Worm (Caenorhabditis elegans) whole organism, L4 larva: ENCODE measurements around the gene basl-1.

Experiments
- F10B5.3 ChIP-seq: sonication (generic microtip); optimal IDR thresholded peaks from 2 replicates; lab custom pipeline; 2016; ENCODE audit warnings: mild to moderate bottlenecking, missing genetic modification characterization, missing compliant biosample characterization
- T20F7.1 ChIP-seq: fragments of 200-800 bp; sonication (Bioruptor generic); optimal IDR thresholded peaks from 2 replicates; lab custom pipeline; 2018; ENCODE audit warnings: mild to moderate bottlenecking, missing genetic modification characterization, missing compliant biosample characterization
- Y48G9A.11 ChIP-seq: fragments of 200-800 bp; sonication (Bioruptor generic); IDR thresholded peaks from 2 replicates; pipeline ENCODE4 v1.3.6; 2022; ENCODE audit warnings: missing genetic modification reagents, missing genetic modification characterization, missing compliant biosample characterization
- Y5F2A.4 ChIP-seq: fragments of 200-800 bp; sonication (Bioruptor generic); optimal IDR thresholded peaks from 2 replicates; lab custom pipeline; 2018; ENCODE audit warnings: mild to moderate bottlenecking, missing genetic modification characterization, missing compliant biosample characterization
- aha-1 ChIP-seq: fragments of 150-350 bp; peaks from one replicate; lab custom pipeline; 2014; ENCODE audit warnings: missing biosample characterization, missing genetic modification characterization
- aly-2 ChIP-seq: sonication (generic microtip); optimal IDR thresholded peaks from 2 replicates; lab custom pipeline; 2018; ENCODE audit warnings: missing biosample characterization, missing genetic modification characterization
- ama-1 ChIP-seq: fragments of 150-350 bp; optimal IDR thresholded peaks from 2 replicates; lab custom pipeline; 2014; ENCODE audit warnings: inconsistent platforms, mixed read lengths
- attf-4 ChIP-seq: sonication (generic microtip); optimal IDR thresholded peaks from 3 replicates; lab custom pipeline; 2017; ENCODE audit warnings: missing biosample characterization, missing genetic modification characterization
- ceh-20 ChIP-seq: fragments of 200-800 bp; sonication (Bioruptor generic); IDR thresholded peaks from 2 replicates; pipeline ENCODE4 v1.3.6; 2022; ENCODE audit warnings: missing genetic modification reagents, missing genetic modification characterization, missing compliant biosample characterization
- ceh-28 ChIP-seq: fragments of 150-350 bp; optimal IDR thresholded peaks from 2 replicates; lab custom pipeline; 2014; ENCODE audit warnings: missing biosample characterization, missing genetic modification reagents, missing genetic modification characterization
- ceh-32 ChIP-seq: sonication (generic microtip); optimal IDR thresholded peaks from 2 replicates; lab custom pipeline; 2016; ENCODE audit warnings: mild to moderate bottlenecking, missing genetic modification characterization, missing compliant biosample characterization; ENCODE audit not compliant: poor library complexity
- ces-1 ChIP-seq: fragments of 150-350 bp; sonication (generic microtip); optimal IDR thresholded peaks from 4 replicates; lab custom pipeline; 2014; ENCODE audit warnings: missing biosample characterization, missing genetic modification reagents, missing genetic modification characterization
- dmd-8 ChIP-seq: fragments of 200-800 bp; sonication (Bioruptor generic); IDR thresholded peaks from 2 replicates; pipeline ENCODE4 v1.3.6; 2022; ENCODE audit warnings: missing genetic modification characterization, missing compliant biosample characterization
- dmd-9 ChIP-seq: fragments of 200-800 bp; sonication (Bioruptor generic); IDR thresholded peaks from 2 replicates; pipeline ENCODE4 v1.3.6; 2022; ENCODE audit warnings: missing genetic modification reagents, missing genetic modification characterization, missing compliant biosample characterization
- dve-1 ChIP-seq: sonication (generic microtip); optimal IDR thresholded peaks from 2 replicates; lab custom pipeline; 2017; ENCODE audit warnings: antibody characterized with exemption, mild to moderate bottlenecking, missing genetic modification characterization, missing compliant biosample characterization; ENCODE audit not compliant: insufficient read depth
- hlh-30 ChIP-seq: sonication (generic microtip); optimal IDR thresholded peaks from 2 replicates; lab custom pipeline; 2017; ENCODE audit warnings: antibody characterized with exemption, mild to moderate bottlenecking, missing genetic modification characterization, missing compliant biosample characterization; ENCODE audit not compliant: insufficient read depth
- hmg-1.1 ChIP-seq: fragments of 200-800 bp; sonication (Bioruptor generic); IDR thresholded peaks from 2 replicates; pipeline ENCODE4 v1.3.6; 2022; ENCODE audit warnings: missing genetic modification reagents, missing genetic modification characterization, missing compliant biosample characterization
- jun-1 ChIP-seq: fragments of 150-350 bp; optimal IDR thresholded peaks from 2 replicates; lab custom pipeline; 2014; ENCODE audit warnings: missing biosample characterization, missing genetic modification reagents, missing genetic modification characterization
- lsy-2 ChIP-seq, 2 experiments: fragments of 150-350 bp in 1 of 2; sonication (generic microtip) in 1 of 2; optimal IDR thresholded peaks; 2 replicates each; lab custom pipeline; 2014 to 2017; ENCODE audit warnings: missing biosample characterization in 2 of 2, missing genetic modification characterization in 2 of 2
- madf-5 ChIP-seq, 2 experiments: fragments of 200-800 bp; sonication (Bioruptor generic); IDR thresholded peaks; 2 replicates each; pipeline ENCODE4 v1.3.6; 2022; ENCODE audit warnings: missing compliant biosample characterization in 2 of 2, missing genetic modification characterization in 2 of 2
- madf-9 ChIP-seq: fragments of 200-800 bp; sonication (Bioruptor generic); conservative IDR thresholded peaks from 2 replicates; pipeline ENCODE4 v1.3.6; 2022; ENCODE audit warnings: missing genetic modification reagents, missing genetic modification characterization, missing compliant biosample characterization
- mdl-1 ChIP-seq, 2 experiments: fragments of 150-350 bp in 1 of 2; sonication (generic microtip) in 1 of 2; optimal IDR thresholded peaks; 2 replicates each; lab custom pipeline; 2014 to 2017; ENCODE audit warnings: missing biosample characterization in 2 of 2, missing genetic modification characterization in 2 of 2
- mdt-29 ChIP-seq: fragments of 200-800 bp; sonication (Bioruptor generic); IDR thresholded peaks from 2 replicates; pipeline ENCODE4 v1.3.6; 2022; ENCODE audit warnings: missing genetic modification reagents, missing genetic modification characterization, missing compliant biosample characterization
- mes-2 ChIP-seq: sonication (generic microtip); optimal IDR thresholded peaks from 2 replicates; lab custom pipeline; 2016; ENCODE audit warnings: missing genotype, mild to moderate bottlenecking, missing genetic modification characterization, missing compliant biosample characterization; ENCODE audit not compliant: poor library complexity, severe bottlenecking
- mxl-2 ChIP-seq: fragments of 200-800 bp; sonication (Bioruptor generic); conservative IDR thresholded peaks from 2 replicates; pipeline ENCODE4 v1.3.6; 2022; ENCODE audit warnings: missing genetic modification reagents, missing genetic modification characterization, missing compliant biosample characterization
- nhr-237 ChIP-seq: sonication (generic microtip); optimal IDR thresholded peaks from 2 replicates; lab custom pipeline; 2017; ENCODE audit warnings: missing biosample characterization, missing genetic modification characterization
- nhr-28 ChIP-seq: fragments of 150-350 bp; optimal IDR thresholded peaks from 2 replicates; lab custom pipeline; 2014; ENCODE audit warnings: missing biosample characterization, missing genetic modification characterization
- nhr-48 ChIP-seq: sonication (generic microtip); optimal IDR thresholded peaks from 2 replicates; lab custom pipeline; 2016; ENCODE audit warnings: mild to moderate bottlenecking, missing genetic modification characterization, missing compliant biosample characterization
- set-16 ChIP-seq: fragments of 200-800 bp; sonication (Bioruptor generic); IDR thresholded peaks from 2 replicates; pipeline ENCODE4 v1.3.6; 2022; ENCODE audit warnings: missing genetic modification reagents, missing genetic modification characterization, missing compliant biosample characterization
- snpc-1.2 ChIP-seq: fragments of 200-800 bp; sonication (Bioruptor generic); IDR thresholded peaks from 2 replicates; pipeline ENCODE4 v1.3.6; 2022; ENCODE audit warnings: missing genetic modification reagents, missing genetic modification characterization, missing compliant biosample characterization
- spr-1 ChIP-seq: sonication (generic microtip); optimal IDR thresholded peaks from 2 replicates; lab custom pipeline; 2016; ENCODE audit warnings: mild to moderate bottlenecking, missing genetic modification characterization, missing compliant biosample characterization
- unc-62 ChIP-seq, 3 experiments: fragments of 150-350 bp in 1 of 3; sonication (generic microtip); optimal IDR thresholded peaks in 2 of 3; peaks in 1 of 3; 1 replicate in 1 of 3; 2 replicates in 2 of 3; lab custom pipeline; 2014 to 2017; ENCODE audit warnings: missing biosample characterization in 3 of 3, missing genetic modification characterization in 3 of 3, missing genetic modification reagents in 3 of 3, missing genotype in 1 of 3
- zfp-2 ChIP-seq: sonication (generic microtip); optimal IDR thresholded peaks from 2 replicates; lab custom pipeline; 2016; ENCODE audit warnings: mild to moderate bottlenecking, missing genetic modification characterization, missing compliant biosample characterization
- zip-11 ChIP-seq: fragments of 200-800 bp; sonication (Bioruptor generic); IDR thresholded peaks from 2 replicates; pipeline ENCODE4 v1.3.6; 2022; ENCODE audit warnings: missing genetic modification characterization, missing compliant biosample characterization
- zip-2 ChIP-seq: fragments of 150-350 bp; optimal IDR thresholded peaks from 2 replicates; lab custom pipeline; 2014; ENCODE audit warnings: missing biosample characterization, missing genetic modification characterization
- ztf-7 ChIP-seq: fragments of 150-350 bp; optimal IDR thresholded peaks from 2 replicates; lab custom pipeline; 2014; ENCODE audit warnings: missing biosample characterization, missing genetic modification characterization

Gene basl-1

ce11 chrIII:5570814-5571443 is 43.8 kb upstream of the basl-1 start:
- TF ChIP-seq ztf-7 (tag; lab: Kevin White, UChicago) (no peak), unc-62 (GFP tag; optimal IDR thresholded peaks at IDR 0.05 in 1 of 2; lab: Kevin White, UChicago) (peak in 1 of 2 experiments; percentile 86), unc-62 (tag; optimal IDR thresholded peaks at IDR 0.05; lab: Kevin White, UChicago) (no peak), hlh-30 (tag; lab: Kevin White, UChicago) (peak; percentile 10), ceh-20 (peak; percentile 48; the same call in 1 of the 2 replicates), aha-1 (tag; lab: Kevin White, UChicago) (no peak), nhr-237 (tag; lab: Kevin White, UChicago) (no peak)

ce11 chrIII:5572806-5573205 is 41.9 kb upstream of the basl-1 start:
- no peak for TF ChIP-seq nhr-48 (tag; lab: Kevin White, UChicago)
- TF ChIP-seq aha-1 (tag; lab: Kevin White, UChicago): peak; percentile 57
- peak; percentile 52 for TF ChIP-seq hlh-30 (tag; lab: Kevin White, UChicago)
- TF ChIP-seq madf-9: no peak
- TF ChIP-seq zip-11 (GFP tag; lab: Robert Waterston, UW): no peak
- TF ChIP-seq aly-2: no peak

ce11 chrIII:5573694-5574093 is 41.1 kb upstream of the basl-1 start, which contains the start of gene molo-1:
molo-1 (plus strand) TSS chrIII:5573994.
- TF ChIP-seq ama-1 (lab: Kevin White, UChicago): no peak
- no peak for TF ChIP-seq snpc-1.2 (GFP tag; lab: Robert Waterston, UW)
- no peak for TF ChIP-seq mxl-2 (GFP tag; lab: Robert Waterston, UW)
- TF ChIP-seq attf-4 (tag; lab: Kevin White, UChicago): no peak
- TF ChIP-seq Y5F2A.4 (GFP tag; lab: Kevin White, UChicago): no peak
- TF ChIP-seq hmg-1.1 (GFP tag; lab: Robert Waterston, UW): no peak
- TF ChIP-seq ces-1: no peak
- TF ChIP-seq F10B5.3 (tag; lab: Kevin White, UChicago): no peak
- no peak for TF ChIP-seq nhr-28 (tag; lab: Kevin White, UChicago)
- TF ChIP-seq mdl-1 (tag; optimal IDR thresholded peaks at IDR 0.05; lab: Kevin White, UChicago): no peak
- TF ChIP-seq zfp-2 (tag; lab: Kevin White, UChicago): no peak
- no peak for TF ChIP-seq ceh-32 (tag; lab: Kevin White, UChicago)
- no peak for TF ChIP-seq dve-1 (tag; lab: Kevin White, UChicago)
- no peak for TF ChIP-seq ceh-28 (tag; lab: Kevin White, UChicago)
- no peak for TF ChIP-seq Y48G9A.11

- TF ChIP-seq lsy-2 (tag; optimal IDR thresholded peaks at IDR 0.05; lab: Kevin White, UChicago) (peak in 1 of 2 experiments; percentile 5), T20F7.1 (GFP tag; lab: Kevin White, UChicago) (no peak), mdl-1 (tag; optimal IDR thresholded peaks at IDR 0.05; lab: Kevin White, UChicago) (no peak), unc-62 (GFP tag; optimal IDR thresholded peaks at IDR 0.05 in 1 of 2; lab: Kevin White, UChicago) (peak in 1 of 2 experiments; percentile 29), unc-62 (tag; optimal IDR thresholded peaks at IDR 0.05; lab: Kevin White, UChicago) (no peak), ztf-7 (tag; lab: Kevin White, UChicago) (peak; percentile 96), zip-2 (tag; lab: Kevin White, UChicago) (peak; percentile 98), set-16 (no peak)
These were observed 33.7 kb upstream of the basl-1 start, which contains the start of gene F56D2.5 for ce11 chrIII:5581049-5581448. F56D2.5 (minus strand) TSS chrIII:5581419.

ce11 chrIII:5582766-5583165 is 32.0 kb upstream of the basl-1 start, which contains the start of the genes F56D2.8 and uev-2:
F56D2.8 (minus strand) TSS chrIII:5582866.
uev-2 (plus strand) TSS chrIII:5583125.
- TF ChIP-seq mdt-29 (GFP tag; lab: Robert Waterston, UW): no peak
- TF ChIP-seq zfp-2 (tag; lab: Kevin White, UChicago): no peak
- no peak for TF ChIP-seq jun-1 (tag; lab: Kevin White, UChicago)
- TF ChIP-seq mes-2 (tag; lab: Kevin White, UChicago): no peak
- TF ChIP-seq ceh-20: no peak
- TF ChIP-seq spr-1: no peak
- no peak for TF ChIP-seq madf-5 (GFP tag; IDR thresholded peaks at IDR 0.05; lab: Robert Waterston, UW)
- no peak for TF ChIP-seq dmd-8 (GFP tag; lab: Robert Waterston, UW)
- no peak for TF ChIP-seq nhr-237 (tag; lab: Kevin White, UChicago)
- no peak for TF ChIP-seq dmd-9 (GFP tag; lab: Robert Waterston, UW)
